Fruit fly (Drosophila melanogaster) S2 (cell line): ENCODE measurements around the gene CG4928.

Experiments used
- CG8478 ChIP-seq: fragments of >200 bp; optimal IDR thresholded peaks from 2 replicates; lab custom pipeline; 2018
- CTCF ChIP-seq, 2 experiments: fragments of >200 bp; optimal IDR thresholded peaks; 2 replicates each; lab custom pipeline; 2018

DNA sequence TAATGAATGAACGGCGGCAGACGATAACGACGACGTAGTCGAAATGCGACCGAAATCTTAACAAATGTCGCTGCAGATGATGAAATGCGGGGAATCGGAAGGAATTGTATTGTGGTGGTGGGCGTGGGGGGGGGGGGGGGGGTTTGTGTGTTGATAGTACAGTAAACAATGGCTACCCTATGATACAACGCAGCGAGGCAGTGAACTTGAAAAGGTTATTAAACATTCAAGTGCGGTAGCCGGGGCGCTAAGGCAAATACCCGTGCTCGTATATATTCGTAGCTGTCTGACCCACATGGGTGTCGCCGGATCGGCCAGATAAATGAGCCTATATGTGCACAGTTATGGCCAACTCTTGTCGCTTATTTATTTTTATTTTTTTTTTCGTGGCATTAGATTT is 3.7 kb upstream of the CG4928 start:
- TF ChIP-seq CG8478 (no peak), CTCF (optimal IDR thresholded peaks at IDR 0.05; lab: Kevin White, UChicago) (no peak)
